Fruit fly (Drosophila melanogaster) whole organism, embryonic: Measurements from ENCODE around the gene Syx1A.

Experiments
- CG10274 ChIP-seq: fragments of 200-800 bp; sonication (Bioruptor generic); optimal IDR thresholded peaks from 3 replicates; lab custom pipeline; 2017; ENCODE audit warnings: missing biosample characterization, mild to moderate bottlenecking, missing genetic modification characterization
- CG12299 ChIP-seq: fragments of 200-800 bp; sonication (Bioruptor generic); optimal IDR thresholded peaks from 2 replicates; lab custom pipeline; 2018; ENCODE audit warnings: missing biosample characterization, mild to moderate bottlenecking, missing genetic modification characterization
- CG14050 ChIP-seq: fragments of 200-800 bp; sonication (Bioruptor generic); IDR thresholded peaks from 3 replicates; pipeline ENCODE4 v1.3.6; 2022; ENCODE audit warnings: missing biosample characterization, missing genetic modification characterization
- CG18764 ChIP-seq: fragments of 200-800 bp; sonication (Bioruptor generic); optimal IDR thresholded peaks from 3 replicates; lab custom pipeline; 2016; ENCODE audit warnings: missing biosample characterization, missing genetic modification characterization
- CG30431 ChIP-seq: fragments of 200-800 bp; sonication (Bioruptor generic); optimal IDR thresholded peaks from 2 replicates; lab custom pipeline; 2017; ENCODE audit warnings: missing biosample characterization, missing genetic modification characterization
- CG34376 ChIP-seq: fragments of 200-800 bp; sonication (Bioruptor generic); optimal IDR thresholded peaks from 2 replicates; lab custom pipeline; 2018; ENCODE audit warnings: missing biosample characterization, mild to moderate bottlenecking, missing genetic modification characterization
- CG4854 ChIP-seq: fragments of 200-800 bp; sonication (Bioruptor generic); optimal IDR thresholded peaks from 2 replicates; lab custom pipeline; 2016; ENCODE audit warnings: missing biosample characterization, missing genetic modification characterization, inconsistent platforms
- CG7357 ChIP-seq: fragments of 200-800 bp; sonication (Bioruptor generic); IDR thresholded peaks from 3 replicates; pipeline ENCODE4 v1.3.6; 2022; ENCODE audit warnings: missing biosample characterization, missing genetic modification characterization
- CG7372 ChIP-seq: fragments of 200-800 bp; sonication (Bioruptor generic); IDR thresholded peaks from 2 replicates; pipeline ENCODE4 v1.3.6; 2022; ENCODE audit warnings: missing biosample characterization, missing genetic modification characterization
- CG7839 ChIP-seq: fragments of 200-800 bp; sonication (Bioruptor generic); optimal IDR thresholded peaks from 3 replicates; lab custom pipeline; 2018; ENCODE audit warnings: missing biosample characterization, mild to moderate bottlenecking, missing genetic modification characterization, moderate library complexity
- CG8924 ChIP-seq: fragments of 200-800 bp; optimal IDR thresholded peaks from 3 replicates; lab custom pipeline; 2019; ENCODE audit warnings: missing biosample characterization, mild to moderate bottlenecking, missing genetic modification characterization, moderate library complexity
- CG9437 ChIP-seq: fragments of 200-800 bp; sonication (Bioruptor generic); optimal IDR thresholded peaks from 2 replicates; lab custom pipeline; 2018; ENCODE audit warnings: missing biosample characterization, mild to moderate bottlenecking, missing genetic modification characterization
- CG9817 ChIP-seq: fragments of 200-800 bp; sonication (Bioruptor generic); optimal IDR thresholded peaks from 2 replicates; lab custom pipeline; 2018; ENCODE audit warnings: missing biosample characterization, mild to moderate bottlenecking, missing genetic modification characterization, moderate library complexity
- Dip2 ChIP-seq: fragments of 200-800 bp; sonication (Bioruptor generic); IDR thresholded peaks from 2 replicates; pipeline ENCODE4 v1.3.6; 2022; ENCODE audit warnings: missing biosample characterization, missing genetic modification characterization
- Ets65A ChIP-seq: fragments of 200-800 bp; sonication (Bioruptor generic); peaks from one replicate; lab custom pipeline; 2016; ENCODE audit warnings: missing biosample characterization, missing genetic modification characterization
- HLH4C ChIP-seq: fragments of 200-800 bp; sonication (Bioruptor generic); IDR thresholded peaks from 3 replicates; pipeline ENCODE4 v1.3.6; 2022; ENCODE audit warnings: missing biosample characterization, missing genetic modification characterization; ENCODE audit not compliant: partially characterized antibody
- Hr51 ChIP-seq, 2 experiments: fragments of 200-800 bp; sonication (Bioruptor generic); optimal IDR thresholded peaks; 2 replicates in 1 of 2; 3 replicates in 1 of 2; lab custom pipeline; 2016 to 2018; ENCODE audit warnings: missing biosample characterization in 2 of 2, missing genetic modification characterization in 2 of 2, mild to moderate bottlenecking in 1 of 2, moderate library complexity in 1 of 2
- Med ChIP-seq: fragments of 200-800 bp; sonication (Bioruptor generic); peaks from one replicate; lab custom pipeline; 2016; ENCODE audit warnings: missing biosample characterization, missing genetic modification characterization, mild to moderate bottlenecking, inconsistent platforms, moderate library complexity
- Pdp1 ChIP-seq, 2 experiments: fragments of 200-800 bp; sonication (Bioruptor generic); optimal IDR thresholded peaks; 3 replicates each; lab custom pipeline; 2016; ENCODE audit warnings: missing biosample characterization in 2 of 2, missing genetic modification characterization in 2 of 2, mild to moderate bottlenecking in 1 of 2, moderate library complexity in 1 of 2
- Trl ChIP-seq, 3 experiments: fragments of >200 bp in 2 of 3; fragments of 200-800 bp in 1 of 3; sonication (Bioruptor generic) in 1 of 3; optimal IDR thresholded peaks; 2 replicates in 1 of 3; 3 replicates in 2 of 3; lab custom pipeline; 2016 to 2017; ENCODE audit warnings: missing biosample characterization in 1 of 3, missing genetic modification characterization in 1 of 3
- abd-A ChIP-seq: fragments of 200-800 bp; sonication (Bioruptor generic); optimal IDR thresholded peaks from 3 replicates; lab custom pipeline; 2019; ENCODE audit warnings: missing biosample characterization, mild to moderate bottlenecking, missing genetic modification characterization, moderate library complexity
- ase ChIP-seq: fragments of 200-800 bp; sonication (Bioruptor generic); IDR thresholded peaks from 3 replicates; pipeline ENCODE4 v1.3.6; 2022; ENCODE audit warnings: missing biosample characterization, missing genetic modification characterization
- cato ChIP-seq: fragments of 200-800 bp; sonication (Bioruptor generic); optimal IDR thresholded peaks from 2 replicates; lab custom pipeline; 2016; ENCODE audit warnings: missing biosample characterization, missing genetic modification characterization, borderline replicate concordance
- cg ChIP-seq: fragments of 200-800 bp; sonication (Bioruptor generic); optimal IDR thresholded peaks from 3 replicates; lab custom pipeline; 2019; ENCODE audit warnings: missing biosample characterization, mild to moderate bottlenecking, missing genetic modification characterization, moderate library complexity
- croc ChIP-seq: fragments of 200-800 bp; sonication (Bioruptor generic); conservative IDR thresholded peaks from 3 replicates; pipeline ENCODE4 v1.3.6; 2022; ENCODE audit warnings: missing biosample characterization, missing genetic modification characterization
- dmrt11E ChIP-seq: fragments of 200-800 bp; sonication (Bioruptor generic); optimal IDR thresholded peaks from 3 replicates; lab custom pipeline; 2018; ENCODE audit warnings: missing biosample characterization, mild to moderate bottlenecking, missing genetic modification characterization, moderate library complexity
- ems ChIP-seq: fragments of 200-800 bp; sonication (Bioruptor generic); optimal IDR thresholded peaks from 3 replicates; lab custom pipeline; 2016; ENCODE audit warnings: missing biosample characterization, missing genetic modification characterization
- eve ChIP-seq, 2 experiments: fragments of >200 bp; optimal IDR thresholded peaks; 2 replicates each; lab custom pipeline; 2017; ENCODE audit warnings: missing biosample characterization in 2 of 2, missing genetic modification characterization in 2 of 2
- ewg ChIP-seq: fragments of 200-800 bp; sonication (Bioruptor generic); optimal IDR thresholded peaks from 3 replicates; lab custom pipeline; 2017; ENCODE audit warnings: mild to moderate bottlenecking, missing biosample characterization, missing genetic modification reagents, missing genetic modification characterization
- hkb ChIP-seq, 2 experiments: fragments of 200-800 bp in 1 of 2; fragments of >200 bp in 1 of 2; sonication (Bioruptor generic) in 1 of 2; IDR thresholded peaks in 1 of 2; optimal IDR thresholded peaks in 1 of 2; 2 replicates each; pipeline versions ENCODE4 v1.3.6 to Lab custom; 2017 to 2022; ENCODE audit warnings: missing biosample characterization in 1 of 2, missing genetic modification characterization in 1 of 2
- kni ChIP-seq: fragments of 200-800 bp; sonication (Bioruptor generic); optimal IDR thresholded peaks from 3 replicates; lab custom pipeline; 2017; ENCODE audit warnings: mild to moderate bottlenecking, missing biosample characterization, missing genetic modification reagents, missing genetic modification characterization
- lab ChIP-seq: fragments of 200-800 bp; sonication (Bioruptor generic); optimal IDR thresholded peaks from 3 replicates; lab custom pipeline; 2017; ENCODE audit warnings: missing biosample characterization, missing genetic modification characterization, mild to moderate bottlenecking, moderate library complexity, missing genetic modification reagents
- nerfin-1 ChIP-seq: fragments of 200-800 bp; sonication (Bioruptor generic); optimal IDR thresholded peaks from 3 replicates; lab custom pipeline; 2019; ENCODE audit warnings: missing biosample characterization, mild to moderate bottlenecking, missing genetic modification characterization, moderate library complexity
- nom ChIP-seq: fragments of 200-800 bp; sonication (Bioruptor generic); optimal IDR thresholded peaks from 2 replicates; lab custom pipeline; 2017; ENCODE audit warnings: missing biosample characterization, missing genetic modification characterization, mild to moderate bottlenecking, moderate library complexity, missing genetic modification reagents
- onecut ChIP-seq: fragments of 200-800 bp; sonication (Bioruptor generic); IDR thresholded peaks from 2 replicates; pipeline ENCODE4 v1.3.6; 2022; ENCODE audit warnings: missing biosample characterization, missing genetic modification characterization
- psq ChIP-seq: fragments of 200-800 bp; sonication (Bioruptor generic); optimal IDR thresholded peaks from 2 replicates; lab custom pipeline; 2017; ENCODE audit warnings: missing biosample characterization, missing genetic modification characterization
- sc ChIP-seq, 3 experiments: fragments of >200 bp in 2 of 3; fragments of 200-800 bp in 1 of 3; sonication (Bioruptor generic) in 1 of 3; optimal IDR thresholded peaks; 2 replicates in 2 of 3; 3 replicates in 1 of 3; lab custom pipeline; 2017; ENCODE audit warnings: mild to moderate bottlenecking in 1 of 3, missing biosample characterization in 1 of 3, missing genetic modification characterization in 1 of 3, missing genetic modification reagents in 1 of 3
- yki ChIP-seq: fragments of >200 bp; optimal IDR thresholded peaks from 3 replicates; lab custom pipeline; 2018
- zen2 ChIP-seq: fragments of 200-800 bp; sonication (Bioruptor generic); IDR thresholded peaks from 3 replicates; pipeline ENCODE4 v1.3.6; 2022; ENCODE audit warnings: missing biosample characterization, missing genetic modification characterization; ENCODE audit not compliant: partially characterized antibody

Syx1A gene

DNA sequence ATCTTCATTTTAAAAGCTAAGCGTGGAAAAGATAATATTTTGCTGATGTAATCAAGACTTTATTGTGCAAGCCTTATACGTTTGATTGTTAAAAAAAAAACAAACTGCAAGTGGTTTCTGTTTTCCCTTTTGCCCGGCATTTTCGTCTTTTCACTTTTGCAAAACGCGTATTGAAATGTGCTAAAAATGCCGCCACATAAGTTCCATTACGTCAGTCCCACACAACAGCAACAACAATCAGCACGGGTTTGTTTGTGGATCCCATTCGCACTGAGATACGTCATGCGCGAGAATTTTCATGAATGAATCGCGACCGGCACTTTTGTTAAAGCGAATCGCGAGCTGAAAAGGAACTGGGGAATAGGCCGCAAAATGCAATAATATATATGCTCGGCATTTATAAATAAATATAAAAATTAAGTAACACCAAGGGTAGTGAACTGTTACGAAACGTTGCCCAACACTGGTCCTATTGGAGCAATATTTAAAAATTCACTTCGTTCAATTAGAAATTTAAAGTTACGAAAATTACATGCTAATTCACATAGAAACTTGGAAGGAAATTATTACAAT is 582 bp upstream of the Syx1A start (continued):
- TF ChIP-seq CG7357 (GFP tag; lab: Robert Waterston, UW) (no peak), eve (GFP tag; optimal IDR thresholded peaks at IDR 0.05; lab: Kevin White, UChicago) (no peak), HLH4C (GFP tag; lab: Robert Waterston, UW) (no peak), nerfin-1 (tag; lab: Kevin White, UChicago) (peak; percentile 92), Hr51 (GFP tag; optimal IDR thresholded peaks at IDR 0.05; lab: Kevin White, UChicago) (peak; percentile 10 to 58), ewg (GFP tag; lab: Kevin White, UChicago) (peak; percentile 84), dmrt11E (tag; lab: Kevin White, UChicago) (peak; percentile 27), ase (GFP tag; lab: Robert Waterston, UW) (no peak), CG18764 (GFP tag; lab: Kevin White, UChicago) (peak; percentile 42), CG4854 (GFP tag; lab: Kevin White, UChicago) (peak; percentile 60), lab (peak; percentile 80)

DNA sequence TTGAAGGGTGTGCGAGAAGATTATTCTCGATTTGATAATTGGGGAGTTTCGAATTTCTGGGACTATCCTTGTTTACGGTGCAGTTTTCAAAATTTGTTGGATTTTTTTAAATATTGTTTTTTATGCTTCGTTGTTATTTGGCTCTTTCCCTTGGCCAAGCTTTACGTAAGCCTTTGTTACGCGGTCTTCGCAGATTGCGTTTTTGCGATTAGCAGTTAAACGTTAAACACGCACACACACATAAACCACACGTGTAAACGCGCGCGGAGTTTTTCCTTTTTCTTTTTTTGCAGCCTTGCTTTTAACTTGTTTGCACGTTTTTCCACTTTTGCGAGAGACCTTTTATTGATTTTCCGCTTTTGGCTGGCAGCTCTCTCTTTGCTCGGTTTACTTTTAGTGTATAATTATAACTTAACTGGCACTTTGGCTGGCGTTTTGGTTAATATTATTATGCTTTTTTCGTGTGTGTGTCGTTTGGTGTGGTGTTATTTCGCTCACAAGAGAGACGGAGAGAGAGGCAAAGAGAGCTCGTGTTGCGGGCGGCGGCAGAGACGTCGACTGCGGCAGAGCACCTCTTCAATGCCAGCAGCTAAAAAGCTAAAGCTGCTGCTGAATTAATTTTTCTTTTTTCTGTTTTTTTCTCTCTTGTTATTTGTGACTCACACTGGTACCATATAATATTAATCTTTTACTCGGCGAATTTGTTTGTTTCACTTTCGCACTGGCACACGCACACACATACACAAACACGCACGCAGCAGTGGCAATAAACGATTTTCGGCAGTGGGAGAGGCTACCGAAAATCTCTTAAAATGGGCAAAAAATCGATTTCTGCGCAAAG is 872 bp downstream of the Syx1A start:
- TF ChIP-seq nerfin-1 (tag; lab: Kevin White, UChicago) (peak; percentile 77), Med (GFP tag; lab: Kevin White, UChicago) (peak; percentile 20), CG8924 (tag; lab: Kevin White, UChicago) (peak; percentile 71), abd-A (tag; lab: Kevin White, UChicago) (peak; percentile 73), CG9817 (tag; lab: Kevin White, UChicago) (no peak), Trl (optimal IDR thresholded peaks at IDR 0.05; lab: Kevin White, UChicago) (peak; percentile 86 to 95), Trl (GFP tag; optimal IDR thresholded peaks at IDR 0.05; lab: Kevin White, UChicago) (no peak), CG12299 (tag; lab: Kevin White, UChicago) (peak; percentile 43), Pdp1 (GFP tag; optimal IDR thresholded peaks at IDR 0.05; lab: Kevin White, UChicago) (peak in 1 of 2 experiments; percentile 52), CG7839 (no peak), cato (GFP tag; lab: Kevin White, UChicago) (no peak), sc (optimal IDR thresholded peaks at IDR 0.05; lab: Kevin White, UChicago) (no peak), sc (GFP tag; optimal IDR thresholded peaks at IDR 0.05; lab: Kevin White, UChicago) (no peak), yki (lab: Kevin White, UChicago) (peak; percentile 2), CG10274 (no peak), ems (GFP tag; lab: Kevin White, UChicago) (no peak), CG9437 (GFP tag; lab: Kevin White, UChicago) (peak; percentile 75), nom (GFP tag; lab: Kevin White, UChicago) (peak; percentile 26), CG34376 (GFP tag; lab: Kevin White, UChicago) (peak; percentile 59), CG14050 (GFP tag; lab: Robert Waterston, UW) (no peak), croc (GFP tag; lab: Robert Waterston, UW) (no peak), psq (GFP tag; lab: Kevin White, UChicago) (no peak), onecut (GFP tag; lab: Robert Waterston, UW) (peak; percentile 94), cg (GFP tag; lab: Kevin White, UChicago) (peak; percentile 65)

DNA sequence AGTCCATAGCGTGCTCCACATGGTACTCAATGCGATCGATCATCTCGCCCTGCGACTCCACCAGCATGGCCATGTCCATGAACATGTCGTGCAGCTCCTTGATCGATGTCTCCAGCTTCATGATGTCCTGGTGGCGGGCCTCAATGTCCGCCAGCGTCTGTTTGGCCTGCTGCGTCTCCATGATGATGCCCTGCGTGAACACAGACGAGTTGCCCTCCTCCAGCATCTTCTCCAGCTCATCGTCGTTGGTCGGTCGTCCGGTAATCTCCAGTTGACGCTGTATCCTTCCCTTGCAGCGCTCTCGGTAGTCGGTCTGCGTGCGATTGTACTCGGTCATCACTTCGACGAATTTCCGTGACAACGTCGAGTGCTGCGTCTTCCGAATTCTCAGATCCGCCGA is 1.9 kb downstream of the Syx1A start:
- no peak for TF ChIP-seq CG30431 (GFP tag; lab: Kevin White, UChicago)
- no peak for TF ChIP-seq Dip2 (GFP tag; lab: Robert Waterston, UW)
- TF ChIP-seq CG7372 (GFP tag; lab: Robert Waterston, UW): no peak
- TF ChIP-seq hkb (optimal IDR thresholded peaks at IDR 0.05; lab: Kevin White, UChicago): no peak
- no peak for TF ChIP-seq hkb (GFP tag; IDR thresholded peaks at IDR 0.05; lab: Robert Waterston, UW)
- no peak for TF ChIP-seq croc (GFP tag; lab: Robert Waterston, UW)
- peak; percentile 56 for TF ChIP-seq Med (GFP tag; lab: Kevin White, UChicago)
- 0 out of 3 replicates have a peak, but pooled peaks have one; percentile 5 for TF ChIP-seq zen2 (GFP tag; lab: Robert Waterston, UW)
- TF ChIP-seq kni (GFP tag; lab: Kevin White, UChicago): no peak
- peak; percentile 84 for TF ChIP-seq Ets65A (GFP tag; lab: Kevin White, UChicago)
- TF ChIP-seq, all 482 proteins: peak for 3
